Fruit fly (Drosophila melanogaster) whole organism, adult: ENCODE data around the gene CG1812.
A peak's percentile ranks its signal among the peaks of the same experiment; 100 is the strongest.

Experiments
- CG11617 ChIP-seq: fragments of 200-800 bp; sonication (Bioruptor generic); optimal IDR thresholded peaks from 2 replicates; lab custom pipeline; 2017; ENCODE audit warnings: mild to moderate bottlenecking, missing biosample characterization, missing genetic modification reagents, missing genetic modification characterization
- CG12768 ChIP-seq: fragments of 200-800 bp; sonication (Bioruptor generic); optimal IDR thresholded peaks from 2 replicates; lab custom pipeline; 2017; ENCODE audit warnings: missing biosample characterization, missing genetic modification characterization, mild to moderate bottlenecking, moderate library complexity, missing genetic modification reagents
- CG14711 ChIP-seq: fragments of 200-800 bp; sonication (Bioruptor generic); optimal IDR thresholded peaks from 2 replicates; lab custom pipeline; 2018; ENCODE audit warnings: missing biosample characterization, mild to moderate bottlenecking, missing genetic modification characterization, moderate library complexity
- CG1620 ChIP-seq: fragments of 200-800 bp; sonication (Bioruptor generic); optimal IDR thresholded peaks from 2 replicates; lab custom pipeline; 2016; ENCODE audit warnings: missing biosample characterization, missing genetic modification characterization
- CG33017 ChIP-seq: fragments of 200-800 bp; sonication (Bioruptor generic); optimal IDR thresholded peaks from 2 replicates; lab custom pipeline; 2018; ENCODE audit warnings: missing biosample characterization, mild to moderate bottlenecking, missing genetic modification characterization, moderate library complexity
- CG5204 ChIP-seq: fragments of 200-800 bp; sonication (Bioruptor generic); optimal IDR thresholded peaks from 2 replicates; lab custom pipeline; 2016; ENCODE audit warnings: missing biosample characterization, missing genetic modification characterization
- CG7045 ChIP-seq: fragments of 200-800 bp; sonication (Bioruptor generic); optimal IDR thresholded peaks from 2 replicates; lab custom pipeline; 2017; ENCODE audit warnings: missing biosample characterization, mild to moderate bottlenecking, missing genetic modification characterization
- CG7101 ChIP-seq: fragments of 200-800 bp; sonication (Bioruptor generic); optimal IDR thresholded peaks from 2 replicates; lab custom pipeline; 2018; ENCODE audit warnings: missing biosample characterization, mild to moderate bottlenecking, missing genetic modification characterization, moderate library complexity
- Clk ChIP-seq: fragments of 200-800 bp; sonication (Bioruptor generic); optimal IDR thresholded peaks from 2 replicates; lab custom pipeline; 2017; ENCODE audit warnings: missing biosample characterization, missing genetic modification characterization
- Crg-1 ChIP-seq: fragments of 200-800 bp; sonication (Bioruptor generic); optimal IDR thresholded peaks from 2 replicates; lab custom pipeline; 2016; ENCODE audit warnings: missing biosample characterization, missing genetic modification characterization
- Hr96 ChIP-seq: fragments of 200-800 bp; sonication (Bioruptor generic); optimal IDR thresholded peaks from 2 replicates; lab custom pipeline; 2016; ENCODE audit warnings: missing biosample characterization, missing genetic modification characterization
- Mnt ChIP-seq: fragments of 200-800 bp; sonication (Bioruptor generic); optimal IDR thresholded peaks from 2 replicates; lab custom pipeline; 2016; ENCODE audit warnings: missing biosample characterization, mild to moderate bottlenecking, missing genetic modification characterization
- bab1 ChIP-seq: fragments of 200-800 bp; sonication (Bioruptor generic); optimal IDR thresholded peaks from 3 replicates; lab custom pipeline; 2019; ENCODE audit warnings: missing biosample characterization, mild to moderate bottlenecking, missing genetic modification characterization, moderate library complexity
- cic ChIP-seq: fragments of 200-800 bp; sonication (Bioruptor generic); optimal IDR thresholded peaks from 2 replicates; lab custom pipeline; 2017; ENCODE audit warnings: missing biosample characterization, mild to moderate bottlenecking, missing genetic modification characterization, moderate library complexity
- cnc ChIP-seq, 2 experiments: fragments of >200 bp; optimal IDR thresholded peaks; 2 replicates each; lab custom pipeline; 2017
- kay ChIP-seq: fragments of 200-800 bp; sonication (Bioruptor generic); peaks from one replicate; lab custom pipeline; 2016; ENCODE audit warnings: missing biosample characterization, missing genetic modification characterization, borderline replicate concordance
- ovo ChIP-seq: fragments of 200-800 bp; sonication (Bioruptor generic); optimal IDR thresholded peaks from 2 replicates; lab custom pipeline; 2016; ENCODE audit warnings: missing biosample characterization, missing genetic modification characterization
- pad ChIP-seq: fragments of 200-800 bp; sonication (Bioruptor generic); optimal IDR thresholded peaks from 3 replicates; lab custom pipeline; 2017; ENCODE audit warnings: missing biosample characterization, missing genetic modification characterization, mild to moderate bottlenecking, moderate library complexity, missing genetic modification reagents
- tj ChIP-seq: fragments of 200-800 bp; sonication (Bioruptor generic); optimal IDR thresholded peaks from 3 replicates; lab custom pipeline; 2017; ENCODE audit warnings: missing biosample characterization, mild to moderate bottlenecking, missing genetic modification characterization, moderate library complexity
- toe ChIP-seq: fragments of 200-800 bp; sonication (Bioruptor generic); optimal IDR thresholded peaks from 2 replicates; lab custom pipeline; 2016; ENCODE audit warnings: missing biosample characterization, missing genetic modification characterization

The CG1812 gene

dm6 chrX:20480382-20480781, 31.0 kb upstream of the CG1812 start:
- TF ChIP-seq tj (no peak), CG11617 (GFP tag; lab: Kevin White, UChicago) (peak; percentile 19), CG1620 (no peak), CG7045 (GFP tag; lab: Kevin White, UChicago) (peak; percentile 40), ovo (GFP tag; lab: Kevin White, UChicago) (no peak), Mnt (GFP tag; lab: Kevin White, UChicago) (no peak), toe (GFP tag; lab: Kevin White, UChicago) (peak; percentile 28), Hr96 (GFP tag; lab: Kevin White, UChicago) (peak; percentile 57), bab1 (GFP tag; lab: Kevin White, UChicago) (no peak), kay (GFP tag; lab: Kevin White, UChicago) (no peak), Crg-1 (GFP tag; lab: Kevin White, UChicago) (no peak), CG14711 (tag; lab: Kevin White, UChicago) (peak; percentile 58), cic (no peak), CG12768 (GFP tag; lab: Kevin White, UChicago) (no peak), cnc (optimal IDR thresholded peaks at IDR 0.05; lab: Kevin White, UChicago) (no peak), CG5204 (GFP tag; lab: Kevin White, UChicago) (peak; percentile 39), pad (GFP tag; lab: Kevin White, UChicago) (no peak), Clk (GFP tag; lab: Kevin White, UChicago) (no peak), CG33017 (tag; lab: Kevin White, UChicago) (peak; percentile 59), CG7101 (peak; percentile 43)

- TF ChIP-seq cic (peak; percentile 71), CG7101 (no peak), CG5204 (GFP tag; lab: Kevin White, UChicago) (no peak), Clk (GFP tag; lab: Kevin White, UChicago) (no peak), bab1 (GFP tag; lab: Kevin White, UChicago) (peak; percentile 38), CG11617 (GFP tag; lab: Kevin White, UChicago) (no peak), kay (GFP tag; lab: Kevin White, UChicago) (no peak), pad (GFP tag; lab: Kevin White, UChicago) (peak; percentile 26), tj (peak; percentile 54), toe (GFP tag; lab: Kevin White, UChicago) (no peak), Mnt (GFP tag; lab: Kevin White, UChicago) (peak; percentile 38), CG12768 (GFP tag; lab: Kevin White, UChicago) (no peak), Crg-1 (GFP tag; lab: Kevin White, UChicago) (no peak), cnc (optimal IDR thresholded peaks at IDR 0.05; lab: Kevin White, UChicago) (no peak)
Measured at dm6 chrX:20481404-20481803, 29.9 kb upstream of the CG1812 start.

dm6 chrX:20482790-20483564, 28.4 kb upstream of the CG1812 start:
- TF ChIP-seq Mnt (GFP tag; lab: Kevin White, UChicago) (no peak), CG12768 (GFP tag; lab: Kevin White, UChicago) (peak; percentile 26), CG7045 (GFP tag; lab: Kevin White, UChicago) (no peak), cnc (optimal IDR thresholded peaks at IDR 0.05; lab: Kevin White, UChicago) (no peak), CG5204 (GFP tag; lab: Kevin White, UChicago) (no peak), toe (GFP tag; lab: Kevin White, UChicago) (no peak), CG1620 (no peak), Clk (GFP tag; lab: Kevin White, UChicago) (no peak), pad (GFP tag; lab: Kevin White, UChicago) (no peak), kay (GFP tag; lab: Kevin White, UChicago) (no peak), CG33017 (tag; lab: Kevin White, UChicago) (no peak), CG14711 (tag; lab: Kevin White, UChicago) (peak; percentile 47), Hr96 (GFP tag; lab: Kevin White, UChicago) (no peak), CG7101 (peak; percentile 3), bab1 (GFP tag; lab: Kevin White, UChicago) (no peak)

- TF ChIP-seq cnc (optimal IDR thresholded peaks at IDR 0.05; lab: Kevin White, UChicago) = no peak
- no peak for TF ChIP-seq pad (GFP tag; lab: Kevin White, UChicago)
- TF ChIP-seq CG12768 (GFP tag; lab: Kevin White, UChicago) = no peak
- no peak for TF ChIP-seq CG14711 (tag; lab: Kevin White, UChicago)
- TF ChIP-seq CG33017 (tag; lab: Kevin White, UChicago) = no peak
- no peak for TF ChIP-seq toe (GFP tag; lab: Kevin White, UChicago)
- no peak for TF ChIP-seq tj
- no peak for TF ChIP-seq bab1 (GFP tag; lab: Kevin White, UChicago)
- TF ChIP-seq kay (GFP tag; lab: Kevin White, UChicago) = no peak
- TF ChIP-seq CG7045 (GFP tag; lab: Kevin White, UChicago) = no peak
- TF ChIP-seq Hr96 (GFP tag; lab: Kevin White, UChicago) = no peak
- no peak for TF ChIP-seq Crg-1 (GFP tag; lab: Kevin White, UChicago)
- TF ChIP-seq CG7101 = no peak
- no peak for TF ChIP-seq ovo (GFP tag; lab: Kevin White, UChicago)
- no peak for TF ChIP-seq Clk (GFP tag; lab: Kevin White, UChicago)
- TF ChIP-seq Mnt (GFP tag; lab: Kevin White, UChicago) = no peak
- TF ChIP-seq CG5204 (GFP tag; lab: Kevin White, UChicago) = no peak
- no peak for TF ChIP-seq CG1620
Measured at dm6 chrX:20485880-20486279, 25.5 kb upstream of the CG1812 start, which contains the start of gene CG15461. CG15461 (plus strand) TSS chrX:20486180.

- TF ChIP-seq CG12768 (GFP tag; lab: Kevin White, UChicago) = no peak
- TF ChIP-seq CG5204 (GFP tag; lab: Kevin White, UChicago) = peak; percentile 47
- TF ChIP-seq CG14711 (tag; lab: Kevin White, UChicago) = peak; percentile 18
- TF ChIP-seq CG1620 = peak; percentile 15
- peak; percentile 83 for TF ChIP-seq bab1 (GFP tag; lab: Kevin White, UChicago)
- no peak for TF ChIP-seq cnc (optimal IDR thresholded peaks at IDR 0.05; lab: Kevin White, UChicago)
- peak; percentile 5 for TF ChIP-seq Hr96 (GFP tag; lab: Kevin White, UChicago)
- peak; percentile 8 for TF ChIP-seq CG7101
- TF ChIP-seq Clk (GFP tag; lab: Kevin White, UChicago) = no peak
- TF ChIP-seq CG33017 (tag; lab: Kevin White, UChicago) = no peak
- peak; percentile 40 for TF ChIP-seq CG11617 (GFP tag; lab: Kevin White, UChicago)
- TF ChIP-seq tj = no peak
- no peak for TF ChIP-seq ovo (GFP tag; lab: Kevin White, UChicago)
- TF ChIP-seq cic = no peak
- no peak for TF ChIP-seq toe (GFP tag; lab: Kevin White, UChicago)
- TF ChIP-seq pad (GFP tag; lab: Kevin White, UChicago) = peak; percentile 43
- TF ChIP-seq Mnt (GFP tag; lab: Kevin White, UChicago) = no peak
- TF ChIP-seq Crg-1 (GFP tag; lab: Kevin White, UChicago) = no peak
- peak; percentile 10 for TF ChIP-seq CG7045 (GFP tag; lab: Kevin White, UChicago)
- no peak for TF ChIP-seq kay (GFP tag; lab: Kevin White, UChicago)
Measured at dm6 chrX:20488701-20489122, 22.6 kb upstream of the CG1812 start.
